Worm (Caenorhabditis elegans): ENCODE data around the gene K08E4.7.

DNA sequence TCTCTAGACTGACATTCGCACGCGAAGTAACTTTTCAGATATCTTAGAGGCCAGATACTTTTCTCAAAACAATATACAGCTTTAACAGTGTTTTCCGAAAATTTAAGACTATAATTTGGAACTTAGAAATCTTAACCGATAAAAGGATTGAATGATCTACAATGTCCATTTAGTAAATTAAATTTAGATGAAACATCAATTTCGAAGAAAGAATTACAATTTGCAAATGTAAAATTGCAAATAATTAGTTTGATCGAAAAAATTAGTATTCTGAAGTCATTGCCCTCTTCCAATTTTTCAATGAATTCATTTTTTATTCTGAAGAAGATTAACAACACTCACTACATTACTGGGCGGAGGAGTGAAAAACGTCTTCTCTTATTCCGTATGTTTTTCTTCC is 7.0 kb upstream of the K08E4.7 start, which contains the start of gene bath-37:
- no peak for TF ChIP-seq sea-1 (GFP tag; conservative IDR thresholded peaks at IDR 0.05)
- no peak for TF ChIP-seq ama-1 (optimal IDR thresholded peaks at IDR 0.05)
- no peak for TF ChIP-seq B0310.2 (tag; optimal IDR thresholded peaks at IDR 0.05)
- no peak for TF ChIP-seq hmg-4 (GFP tag; optimal IDR thresholded peaks at IDR 0.05)
- no peak for TF ChIP-seq F13C5.2 (tag; optimal IDR thresholded peaks at IDR 0.05)
- no peak for TF ChIP-seq pes-1 (GFP tag; IDR thresholded peaks at IDR 0.05)
- no peak for TF ChIP-seq ets-7 (tag; optimal IDR thresholded peaks at IDR 0.05)
- no peak for TF ChIP-seq tra-4 (tag; optimal IDR thresholded peaks at IDR 0.05)
- TF ChIP-seq hmbx-1 (tag; optimal IDR thresholded peaks at IDR 0.05): no peak
- TF ChIP-seq ceh-13 (GFP tag; optimal IDR thresholded peaks at IDR 0.05): no peak
- TF ChIP-seq flt-1 (GFP tag; IDR thresholded peaks at IDR 0.05): no peak
- TF ChIP-seq tbx-11 (GFP tag; IDR thresholded peaks at IDR 0.05): no peak
- TF ChIP-seq scrt-1 (GFP tag; IDR thresholded peaks at IDR 0.05): no peak
- no peak for TF ChIP-seq aly-1 (tag; optimal IDR thresholded peaks at IDR 0.05)
